Fruit fly (Drosophila melanogaster): Measurements from ENCODE around the gene CG14969.
A peak's percentile ranks its signal among the peaks of the same experiment; 100 is the strongest.

Gene CG14969

DNA sequence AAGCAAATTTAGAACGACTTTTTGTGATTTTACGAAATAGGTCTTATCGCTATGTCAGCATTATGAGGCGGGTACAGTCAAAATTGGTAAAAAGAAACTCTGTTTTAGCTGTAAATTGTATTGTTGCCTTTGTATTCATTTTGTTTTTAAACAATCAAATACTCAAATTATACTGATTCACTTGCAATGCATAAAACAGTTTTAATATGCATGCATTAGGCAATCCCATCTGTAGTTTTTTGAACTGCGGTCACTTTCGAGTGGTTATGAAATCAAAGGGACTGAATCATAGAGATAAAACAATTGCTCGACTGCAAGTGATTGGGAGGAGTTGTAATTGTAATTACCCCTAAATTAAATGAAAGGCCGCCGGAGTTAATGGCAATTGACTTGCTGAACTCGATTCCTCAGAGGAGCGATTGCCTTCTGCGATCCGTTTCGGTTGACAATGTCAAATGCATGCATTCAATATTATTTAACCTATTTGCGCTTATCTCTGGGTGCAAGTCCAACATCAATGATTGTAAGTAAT, 5.0 kb upstream of the CG14969 start (continued):
- no peak for TF ChIP-seq CG2712 (tag; optimal IDR thresholded peaks at IDR 0.05)
- TF ChIP-seq zf30C (GFP tag; optimal IDR thresholded peaks at IDR 0.05), result no peak
- no peak for TF ChIP-seq CG7556 (GFP tag; optimal IDR thresholded peaks at IDR 0.05)
- TF ChIP-seq CG8290 (GFP tag; optimal IDR thresholded peaks at IDR 0.05), result no peak
- TF ChIP-seq CG8290 (tag; optimal IDR thresholded peaks at IDR 0.05), result peak in 1 of 2 experiments; percentile 38
- TF ChIP-seq dati (GFP tag; IDR thresholded peaks at IDR 0.05), result no peak
- TF ChIP-seq Bgb (GFP tag; IDR thresholded peaks at IDR 0.05; ENCODE audit: partially characterized antibody), result no peak
- TF ChIP-seq CG9817 (tag; optimal IDR thresholded peaks at IDR 0.05), result no peak
- peak; percentile 56 for TF ChIP-seq row (GFP tag; IDR thresholded peaks at IDR 0.05)
- TF ChIP-seq Pdp1 (GFP tag; optimal IDR thresholded peaks at IDR 0.05), result peak in 1 of 2 experiments; percentile 56
- TF ChIP-seq Blimp-1 (GFP tag; optimal IDR thresholded peaks at IDR 0.05), result no peak
- no peak for TF ChIP-seq BEAF-32 (GFP tag; optimal IDR thresholded peaks at IDR 0.05)
- TF ChIP-seq CG6272 (GFP tag; IDR thresholded peaks at IDR 0.05), result no peak
- TF ChIP-seq CG9215 (GFP tag; IDR thresholded peaks at IDR 0.05), result no peak
- TF ChIP-seq CG11456 (GFP tag; IDR thresholded peaks at IDR 0.05), result no peak
- peak; percentile 54 for TF ChIP-seq seq (GFP tag; IDR thresholded peaks at IDR 0.05)
- no peak for TF ChIP-seq CG1792 (GFP tag; optimal IDR thresholded peaks at IDR 0.05)
- no peak for TF ChIP-seq GATAe (GFP tag; conservative IDR thresholded peaks at IDR 0.05)
- peak; percentile 3 for TF ChIP-seq CG12659 (GFP tag; optimal IDR thresholded peaks at IDR 0.05)
- no peak for TF ChIP-seq CG1233 (GFP tag; optimal IDR thresholded peaks at IDR 0.05)
- no peak for TF ChIP-seq CG8944 (GFP tag; optimal IDR thresholded peaks at IDR 0.05)
- peak; percentile 55 for TF ChIP-seq slbo (GFP tag; IDR thresholded peaks at IDR 0.05)
- no peak for TF ChIP-seq Ssrp (tag; optimal IDR thresholded peaks at IDR 0.05)
- no peak for TF ChIP-seq Abd-B (GFP tag; optimal IDR thresholded peaks at IDR 0.05)
- no peak for TF ChIP-seq Hsf (GFP tag; optimal IDR thresholded peaks at IDR 0.05)
- TF ChIP-seq CG10959 (GFP tag; IDR thresholded peaks at IDR 0.05), result no peak
- TF ChIP-seq CG32772 (GFP tag; IDR thresholded peaks at IDR 0.05), result no peak
- TF ChIP-seq ken (GFP tag; IDR thresholded peaks at IDR 0.05), result no peak
- TF ChIP-seq CG8388 (GFP tag; optimal IDR thresholded peaks at IDR 0.05), result no peak
- no peak for TF ChIP-seq z (GFP tag; IDR thresholded peaks at IDR 0.05)
- TF ChIP-seq stc (GFP tag; IDR thresholded peaks at IDR 0.05), result 0 out of 2 replicates have a peak, but pooled peaks have one; percentile 44
- TF ChIP-seq kni (GFP tag; optimal IDR thresholded peaks at IDR 0.05), result no peak
- 0 out of 3 replicates have a peak, but pooled peaks have one; percentile 34 for TF ChIP-seq dysf (GFP tag; IDR thresholded peaks at IDR 0.05)
- TF ChIP-seq sd (tag; optimal IDR thresholded peaks at IDR 0.05), result no peak
- TF ChIP-seq bab2 (GFP tag; optimal IDR thresholded peaks at IDR 0.05), result no peak
- no peak for TF ChIP-seq run (tag; optimal IDR thresholded peaks at IDR 0.05)
- no peak for TF ChIP-seq CG7987 (GFP tag; optimal IDR thresholded peaks at IDR 0.05)
- TF ChIP-seq Atf-2 (GFP tag; optimal IDR thresholded peaks at IDR 0.05), result no peak
- peak; percentile 32; the same call in 1 of the 2 replicates for TF ChIP-seq gsb (GFP tag; IDR thresholded peaks at IDR 0.05)
- TF ChIP-seq CG3281 (GFP tag; optimal IDR thresholded peaks at IDR 0.05), result no peak
- TF ChIP-seq ato (GFP tag; IDR thresholded peaks at IDR 0.05; ENCODE audit: partially characterized antibody), result no peak
- TF ChIP-seq dmrt99B (tag; optimal IDR thresholded peaks at IDR 0.05), result peak; percentile 0
- TF ChIP-seq danr (GFP tag; IDR thresholded peaks at IDR 0.05), result no peak
- TF ChIP-seq bsh (GFP tag; optimal IDR thresholded peaks at IDR 0.05), result no peak
- no peak for TF ChIP-seq CG14667 (GFP tag; IDR thresholded peaks at IDR 0.05)
- TF ChIP-seq CG2120 (GFP tag; optimal IDR thresholded peaks at IDR 0.05), result peak; percentile 46
- no peak for TF ChIP-seq CG12219 (GFP tag; optimal IDR thresholded peaks at IDR 0.05)
- TF ChIP-seq CG18619 (GFP tag; optimal IDR thresholded peaks at IDR 0.05), result no peak
- no peak for TF ChIP-seq CG1603 (tag; optimal IDR thresholded peaks at IDR 0.05)
- TF ChIP-seq CG13424 (tag; optimal IDR thresholded peaks at IDR 0.05), result peak; percentile 25
- TF ChIP-seq D19B (GFP tag; optimal IDR thresholded peaks at IDR 0.05), result no peak
